Fruit fly (Drosophila melanogaster): ENCODE results near the gene Las.

Las gene

DNA sequence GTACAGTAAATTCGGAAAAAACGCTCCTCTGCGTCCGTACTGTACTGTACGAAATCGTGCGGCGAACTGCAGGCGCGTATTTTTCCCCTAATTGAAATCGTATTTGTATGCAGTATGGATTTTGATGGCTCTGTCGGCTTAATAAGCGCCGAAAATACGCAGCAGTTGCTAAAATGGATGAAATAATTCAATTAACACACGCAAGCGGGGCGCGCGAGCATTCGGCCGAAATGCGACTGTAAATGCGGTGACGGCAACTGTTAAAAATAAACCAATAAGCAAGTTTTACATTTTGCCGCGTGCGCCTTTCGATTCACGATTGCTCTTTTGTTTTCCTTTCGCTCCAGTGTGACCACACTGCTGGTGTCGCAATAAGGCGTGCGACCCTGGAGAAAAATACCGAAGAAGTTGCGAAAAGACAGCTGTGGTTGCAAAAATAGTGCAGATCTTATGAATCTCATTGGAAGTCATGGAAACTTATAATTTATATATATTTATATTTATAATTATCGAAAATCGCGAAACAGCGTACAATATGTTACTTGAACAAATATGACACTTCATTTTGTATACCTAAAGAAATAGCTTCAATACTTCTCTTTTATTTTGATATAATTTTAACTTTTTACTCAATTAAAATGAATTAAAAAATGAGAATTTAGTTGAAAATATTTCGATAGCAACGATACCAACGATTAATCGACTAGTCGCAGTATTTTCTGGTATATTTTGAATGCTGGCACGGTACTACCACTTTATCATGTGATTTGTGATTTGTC is 41.0 kb upstream of the Las start, which contains the start of the genes CG32428 and CG5969 (continued):
- TF ChIP-seq CG30431 (GFP tag; optimal IDR thresholded peaks at IDR 0.05) (peak; percentile 29), sqz (GFP tag; optimal IDR thresholded peaks at IDR 0.05) (peak; percentile 15), CG15514 (GFP tag; optimal IDR thresholded peaks at IDR 0.05) (peak; percentile 55), Nf-YC (tag; optimal IDR thresholded peaks at IDR 0.05) (peak; percentile 73), CG1233 (GFP tag; optimal IDR thresholded peaks at IDR 0.05) (peak; percentile 46), CG31224 (GFP tag; IDR thresholded peaks at IDR 0.05) (peak; percentile 52; the same call in 1 of the 2 replicates), jing (GFP tag; optimal IDR thresholded peaks at IDR 0.05) (no peak), Six4 (GFP tag; optimal IDR thresholded peaks at IDR 0.05) (peak; percentile 29), CG3163 (GFP tag; optimal IDR thresholded peaks at IDR 0.05) (no peak), gcm (GFP tag; optimal IDR thresholded peaks at IDR 0.05) (peak; percentile 32), CG8944 (GFP tag; optimal IDR thresholded peaks at IDR 0.05) (no peak), CG9817 (tag; optimal IDR thresholded peaks at IDR 0.05) (peak; percentile 70), CG2120 (GFP tag; optimal IDR thresholded peaks at IDR 0.05) (peak; percentile 70), CG6272 (GFP tag; IDR thresholded peaks at IDR 0.05) (0 out of 2 replicates have a peak, but pooled peaks have one; percentile 24), CG17361 (GFP tag; IDR thresholded peaks at IDR 0.05) (peak; percentile 80; the same call in 2 of the 3 replicates), repo (GFP tag; optimal IDR thresholded peaks at IDR 0.05) (no peak), crp (GFP tag; optimal IDR thresholded peaks at IDR 0.05) (peak in 1 of 2 experiments; percentile 74), Ssrp (tag; optimal IDR thresholded peaks at IDR 0.05) (peak; percentile 28), tap (tag; optimal IDR thresholded peaks at IDR 0.05) (peak; percentile 38), NK7.1 (GFP tag; optimal IDR thresholded peaks at IDR 0.05) (no peak), CG42726 (GFP tag; IDR thresholded peaks at IDR 0.05; ENCODE audit: partially characterized antibody) (no peak), sens (GFP tag) (peak; percentile 22), CG31388 (GFP tag; optimal IDR thresholded peaks at IDR 0.05) (no peak), CG10959 (GFP tag; IDR thresholded peaks at IDR 0.05) (no peak), bcd (GFP tag; optimal IDR thresholded peaks at IDR 0.05) (peak; percentile 56), CG9609 (GFP tag; optimal IDR thresholded peaks at IDR 0.05) (no peak), stwl (tag; optimal IDR thresholded peaks at IDR 0.05) (peak; percentile 59), CG3281 (GFP tag; optimal IDR thresholded peaks at IDR 0.05) (peak; percentile 63), pho (GFP tag; optimal IDR thresholded peaks at IDR 0.05) (no peak), CG14441 (GFP tag; IDR thresholded peaks at IDR 0.05) (peak; percentile 76), sug (tag; optimal IDR thresholded peaks at IDR 0.05) (peak; percentile 58), CG7271 (tag; optimal IDR thresholded peaks at IDR 0.05) (peak; percentile 12), toy (GFP tag; IDR thresholded peaks at IDR 0.05) (no peak), ewg (GFP tag; optimal IDR thresholded peaks at IDR 0.05) (peak; percentile 36), CG2129 (GFP tag; IDR thresholded peaks at IDR 0.05; ENCODE audit: partially characterized antibody) (no peak), CG8359 (GFP tag; optimal IDR thresholded peaks at IDR 0.05; ENCODE audit: borderline replicate concordance) (no peak), chm (GFP tag; IDR thresholded peaks at IDR 0.05) (peak; percentile 46; the same call in 1 of the 2 replicates), CG17186 (GFP tag; optimal IDR thresholded peaks at IDR 0.05) (no peak), Aef1 (GFP tag; IDR thresholded peaks at IDR 0.05) (peak; percentile 68), lmd (GFP tag; IDR thresholded peaks at IDR 0.05) (peak; percentile 64), Dip3 (GFP tag; optimal IDR thresholded peaks at IDR 0.05) (peak; percentile 9), CG6854 (GFP tag; optimal IDR thresholded peaks at IDR 0.05) (peak; percentile 7), Pdp1 (GFP tag; optimal IDR thresholded peaks at IDR 0.05) (no peak), Hr51 (GFP tag; optimal IDR thresholded peaks at IDR 0.05) (peak; percentile 0 to 79), CG6254 (GFP tag; optimal IDR thresholded peaks at IDR 0.05) (peak; percentile 8), zfh2 (GFP tag; optimal IDR thresholded peaks at IDR 0.05) (peak; percentile 16), Med (GFP tag) (peak; percentile 82), Usf (GFP tag; optimal IDR thresholded peaks at IDR 0.05) (peak; percentile 55)

All from whole organism, embryonic.